Fruit fly (Drosophila melanogaster) whole organism, embryonic: Measurements from ENCODE around the gene Pp1-87B.

Experiments
- Atf-2 ChIP-seq: fragments of 200-800 bp; sonication (Bioruptor generic); optimal IDR thresholded peaks from 2 replicates; lab custom pipeline; 2016; ENCODE audit warnings: missing biosample characterization, missing genetic modification characterization
- BEAF-32 ChIP-seq: fragments of 200-800 bp; sonication (Bioruptor generic); optimal IDR thresholded peaks from 3 replicates; lab custom pipeline; 2017; ENCODE audit warnings: missing biosample characterization, missing genetic modification characterization, mild to moderate bottlenecking, moderate library complexity, missing genetic modification reagents
- Bdp1 ChIP-seq: fragments of 200-800 bp; sonication (Bioruptor generic); optimal IDR thresholded peaks from 3 replicates; lab custom pipeline; 2016; ENCODE audit warnings: missing biosample characterization, missing genetic modification characterization
- Blimp-1 ChIP-seq: fragments of 200-800 bp; sonication (Bioruptor generic); optimal IDR thresholded peaks from 3 replicates; lab custom pipeline; 2018; ENCODE audit warnings: missing biosample characterization, missing genetic modification characterization, mild to moderate bottlenecking, moderate library complexity, missing genetic modification reagents
- BtbVII ChIP-seq: fragments of 200-800 bp; sonication (Bioruptor generic); optimal IDR thresholded peaks from 3 replicates; lab custom pipeline; 2017; ENCODE audit warnings: missing biosample characterization, mild to moderate bottlenecking, missing genetic modification characterization
- CG10267 ChIP-seq: fragments of 200-800 bp; sonication (Bioruptor generic); optimal IDR thresholded peaks from 2 replicates; lab custom pipeline; 2018; ENCODE audit warnings: missing biosample characterization, mild to moderate bottlenecking, missing genetic modification characterization, moderate library complexity
- CG11085 ChIP-seq: fragments of 200-800 bp; sonication (Bioruptor generic); IDR thresholded peaks from 2 replicates; pipeline ENCODE4 v1.3.6; 2022; ENCODE audit warnings: missing biosample characterization, missing genetic modification characterization
- CG15514 ChIP-seq: fragments of 200-800 bp; sonication (Bioruptor generic); optimal IDR thresholded peaks from 3 replicates; lab custom pipeline; 2017; ENCODE audit warnings: missing biosample characterization, missing genetic modification characterization, mild to moderate bottlenecking, moderate library complexity, missing genetic modification reagents
- CG17328 ChIP-seq: fragments of 200-800 bp; sonication (Bioruptor generic); IDR thresholded peaks from 2 replicates; pipeline ENCODE4 v1.3.6; 2022; ENCODE audit warnings: missing biosample characterization, missing genetic modification characterization
- CG17568 ChIP-seq: fragments of 200-800 bp; sonication (Bioruptor generic); optimal IDR thresholded peaks from 2 replicates; lab custom pipeline; 2018; ENCODE audit warnings: missing biosample characterization, mild to moderate bottlenecking, missing genetic modification characterization, moderate library complexity
- CG2678 ChIP-seq: fragments of 200-800 bp; sonication (Bioruptor generic); optimal IDR thresholded peaks from 3 replicates; lab custom pipeline; 2019; ENCODE audit warnings: missing biosample characterization, mild to moderate bottlenecking, missing genetic modification characterization, moderate library complexity
- CG2712 ChIP-seq: fragments of 200-800 bp; optimal IDR thresholded peaks from 3 replicates; lab custom pipeline; 2019; ENCODE audit warnings: missing biosample characterization, mild to moderate bottlenecking, missing genetic modification characterization, moderate library complexity
- CG30020 ChIP-seq: fragments of 200-800 bp; optimal IDR thresholded peaks from 2 replicates; lab custom pipeline; 2019; ENCODE audit warnings: missing biosample characterization, mild to moderate bottlenecking, missing genetic modification characterization, moderate library complexity
- CG31365 ChIP-seq: fragments of 200-800 bp; sonication (Bioruptor generic); optimal IDR thresholded peaks from 2 replicates; lab custom pipeline; 2018; ENCODE audit warnings: missing biosample characterization, mild to moderate bottlenecking, missing genetic modification characterization
- CG4707 ChIP-seq: fragments of 200-800 bp; sonication (Bioruptor generic); optimal IDR thresholded peaks from 2 replicates; lab custom pipeline; 2018; ENCODE audit warnings: missing biosample characterization, mild to moderate bottlenecking, missing genetic modification characterization, moderate library complexity
- CG5953 ChIP-seq: fragments of 200-800 bp; sonication (Bioruptor generic); IDR thresholded peaks from 2 replicates; pipeline ENCODE4 v1.3.6; 2022; ENCODE audit warnings: missing biosample characterization, missing genetic modification characterization
- CG6765 ChIP-seq: fragments of 200-800 bp; sonication (Bioruptor generic); optimal IDR thresholded peaks from 3 replicates; lab custom pipeline; 2017; ENCODE audit warnings: missing biosample characterization, mild to moderate bottlenecking, missing genetic modification characterization
- CG6854 ChIP-seq: fragments of 200-800 bp; sonication (Bioruptor generic); optimal IDR thresholded peaks from 3 replicates; lab custom pipeline; 2017; ENCODE audit warnings: missing biosample characterization, mild to moderate bottlenecking, missing genetic modification characterization
- CG7745 ChIP-seq: fragments of 200-800 bp; sonication (Bioruptor generic); optimal IDR thresholded peaks from 2 replicates; lab custom pipeline; 2018; ENCODE audit warnings: missing biosample characterization, mild to moderate bottlenecking, missing genetic modification characterization, moderate library complexity
- CG7786 ChIP-seq: fragments of 200-800 bp; sonication (Bioruptor generic); optimal IDR thresholded peaks from 2 replicates; lab custom pipeline; 2016; ENCODE audit warnings: missing biosample characterization, missing genetic modification characterization
- CG8478 ChIP-seq: fragments of >200 bp; optimal IDR thresholded peaks from 2 replicates; lab custom pipeline; 2018
- CHES-1-like ChIP-seq: fragments of 200-800 bp; sonication (Bioruptor generic); optimal IDR thresholded peaks from 2 replicates; lab custom pipeline; 2016; ENCODE audit warnings: missing biosample characterization, missing genetic modification characterization
- CTCF ChIP-seq: fragments of 200-800 bp; sonication (Bioruptor generic); optimal IDR thresholded peaks from 2 replicates; lab custom pipeline; 2017; ENCODE audit warnings: missing biosample characterization, mild to moderate bottlenecking, missing genetic modification characterization, moderate library complexity
- Doc2 ChIP-seq: fragments of 200-800 bp; sonication (Bioruptor generic); IDR thresholded peaks from 2 replicates; pipeline ENCODE4 v1.3.6; 2022; ENCODE audit warnings: missing biosample characterization, missing genetic modification characterization
- Dref ChIP-seq: fragments of 200-800 bp; sonication (Bioruptor generic); IDR thresholded peaks from 2 replicates; pipeline ENCODE4 v1.3.6; 2022; ENCODE audit warnings: missing biosample characterization, missing genetic modification characterization
- E2f1 ChIP-seq: fragments of 200-800 bp; sonication (Bioruptor generic); IDR thresholded peaks from 2 replicates; pipeline ENCODE4 v1.3.6; 2022; ENCODE audit warnings: missing biosample characterization, missing genetic modification characterization
- Elba2 ChIP-seq: fragments of 200-800 bp; sonication (Bioruptor generic); optimal IDR thresholded peaks from 3 replicates; lab custom pipeline; 2016; ENCODE audit warnings: missing biosample characterization, missing genetic modification characterization
- Gsc ChIP-seq: fragments of 200-800 bp; sonication (Bioruptor generic); IDR thresholded peaks from 2 replicates; pipeline ENCODE4 v1.3.6; 2022; ENCODE audit warnings: missing biosample characterization, missing genetic modification characterization
- HHEX ChIP-seq: fragments of 200-800 bp; sonication (Bioruptor generic); optimal IDR thresholded peaks from 3 replicates; lab custom pipeline; 2017; ENCODE audit warnings: missing biosample characterization, mild to moderate bottlenecking, missing genetic modification characterization, missing genetic modification reagents
- HLH54F ChIP-seq: fragments of 200-800 bp; sonication (Bioruptor generic); optimal IDR thresholded peaks from 3 replicates; lab custom pipeline; 2016; ENCODE audit warnings: missing biosample characterization, missing genetic modification characterization
- Hr78 ChIP-seq, 2 experiments: fragments of 200-800 bp in 1 of 2; fragments of >200 bp in 1 of 2; sonication (Bioruptor generic) in 1 of 2; optimal IDR thresholded peaks; 2 replicates each; lab custom pipeline; 2017 to 2019; ENCODE audit warnings: missing biosample characterization in 2 of 2, missing genetic modification characterization in 2 of 2, mild to moderate bottlenecking in 1 of 2, moderate library complexity in 1 of 2
- MESR4 ChIP-seq: fragments of 200-800 bp; sonication (Bioruptor generic); optimal IDR thresholded peaks from 2 replicates; lab custom pipeline; 2018; ENCODE audit warnings: missing biosample characterization, mild to moderate bottlenecking, missing genetic modification characterization, moderate library complexity
- Med ChIP-seq: fragments of 200-800 bp; sonication (Bioruptor generic); peaks from one replicate; lab custom pipeline; 2016; ENCODE audit warnings: missing biosample characterization, missing genetic modification characterization, mild to moderate bottlenecking, inconsistent platforms, moderate library complexity
- Ptx1 ChIP-seq: fragments of 200-800 bp; sonication (Bioruptor generic); IDR thresholded peaks from 2 replicates; pipeline ENCODE4 v1.3.6; 2022; ENCODE audit warnings: missing biosample characterization, missing genetic modification characterization
- Spps ChIP-seq: fragments of 200-800 bp; sonication (Bioruptor generic); optimal IDR thresholded peaks from 2 replicates; lab custom pipeline; 2018; ENCODE audit warnings: missing biosample characterization, mild to moderate bottlenecking, missing genetic modification characterization
- Ssrp ChIP-seq: fragments of 200-800 bp; sonication (Bioruptor generic); optimal IDR thresholded peaks from 2 replicates; lab custom pipeline; 2018; ENCODE audit warnings: missing biosample characterization, mild to moderate bottlenecking, missing genetic modification characterization, moderate library complexity
- TFAM ChIP-seq: fragments of 200-800 bp; sonication (Bioruptor generic); optimal IDR thresholded peaks from 2 replicates; lab custom pipeline; 2017; ENCODE audit warnings: missing biosample characterization, missing genetic modification characterization, inconsistent platforms
- cad ChIP-seq: fragments of >200 bp; optimal IDR thresholded peaks from 2 replicates; lab custom pipeline; 2017; ENCODE audit warnings: missing biosample characterization, missing genetic modification characterization
- cato ChIP-seq: fragments of 200-800 bp; sonication (Bioruptor generic); optimal IDR thresholded peaks from 2 replicates; lab custom pipeline; 2016; ENCODE audit warnings: missing biosample characterization, missing genetic modification characterization, borderline replicate concordance
- fd64A ChIP-seq: fragments of 200-800 bp; sonication (Bioruptor generic); optimal IDR thresholded peaks from 3 replicates; lab custom pipeline; 2018; ENCODE audit warnings: missing biosample characterization, mild to moderate bottlenecking, missing genetic modification characterization
- gce ChIP-seq: fragments of 200-800 bp; sonication (Bioruptor generic); IDR thresholded peaks from 3 replicates; pipeline ENCODE4 v1.3.6; 2022; ENCODE audit warnings: missing biosample characterization, missing genetic modification characterization
- grn ChIP-seq: fragments of 200-800 bp; sonication (Bioruptor generic); optimal IDR thresholded peaks from 3 replicates; lab custom pipeline; 2017; ENCODE audit warnings: missing biosample characterization, missing genetic modification characterization
- gsb ChIP-seq: fragments of 200-800 bp; sonication (Bioruptor generic); IDR thresholded peaks from 2 replicates; pipeline ENCODE4 v1.3.6; 2022; ENCODE audit warnings: missing biosample characterization, missing genetic modification characterization
- kni ChIP-seq: fragments of 200-800 bp; sonication (Bioruptor generic); optimal IDR thresholded peaks from 3 replicates; lab custom pipeline; 2017; ENCODE audit warnings: mild to moderate bottlenecking, missing biosample characterization, missing genetic modification reagents, missing genetic modification characterization
- lola ChIP-seq, 3 experiments: fragments of >200 bp in 2 of 3; fragments of 200-800 bp in 1 of 3; sonication (Bioruptor generic) in 1 of 3; optimal IDR thresholded peaks; 2 replicates each; lab custom pipeline; 2017 to 2019; ENCODE audit warnings: missing biosample characterization in 3 of 3, missing genetic modification characterization in 3 of 3, mild to moderate bottlenecking in 1 of 3, moderate library complexity in 1 of 3
- maf-S ChIP-seq: fragments of 200-800 bp; sonication (Bioruptor generic); optimal IDR thresholded peaks from 2 replicates; lab custom pipeline; 2016; ENCODE audit warnings: missing biosample characterization, missing genetic modification characterization
- salm ChIP-seq: fragments of 200-800 bp; sonication (Bioruptor generic); optimal IDR thresholded peaks from 2 replicates; lab custom pipeline; 2018; ENCODE audit warnings: missing biosample characterization, mild to moderate bottlenecking, missing genetic modification characterization
- sd ChIP-seq: fragments of 200-800 bp; sonication (Bioruptor generic); optimal IDR thresholded peaks from 3 replicates; lab custom pipeline; 2018; ENCODE audit warnings: missing biosample characterization, mild to moderate bottlenecking, missing genetic modification characterization, moderate library complexity
- so ChIP-seq: fragments of 200-800 bp; sonication (Bioruptor generic); IDR thresholded peaks from 3 replicates; pipeline ENCODE4 v1.3.6; 2022; ENCODE audit warnings: missing biosample characterization, missing genetic modification characterization
- twi ChIP-seq: fragments of 200-800 bp; optimal IDR thresholded peaks from 2 replicates; lab custom pipeline; 2019; ENCODE audit warnings: missing biosample characterization, mild to moderate bottlenecking, missing genetic modification characterization, moderate library complexity
- zfh2 ChIP-seq: fragments of 200-800 bp; sonication (Bioruptor generic); optimal IDR thresholded peaks from 2 replicates; lab custom pipeline; 2016; ENCODE audit warnings: missing biosample characterization, missing genetic modification characterization

Pp1-87B gene

DNA sequence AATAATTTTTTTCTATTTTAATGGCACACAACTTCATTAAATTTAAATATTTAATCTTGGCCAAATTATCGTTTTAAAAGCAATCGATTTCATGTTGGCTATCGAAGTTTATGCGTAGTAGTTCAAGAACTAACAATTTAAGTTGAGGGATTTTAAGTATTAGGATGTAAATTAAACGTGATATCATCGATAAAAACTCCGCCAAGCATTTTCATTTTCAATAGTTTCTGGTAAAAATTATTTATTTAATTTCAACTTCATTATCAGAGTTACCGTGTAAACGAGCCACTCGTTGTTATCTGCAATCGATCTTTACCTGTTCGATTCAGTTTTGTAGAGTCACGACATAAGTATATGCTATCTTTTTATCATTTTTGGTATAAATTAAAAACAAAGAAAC lies 22.8 kb downstream of the Pp1-87B start (continued):
- TF ChIP-seq CTCF (GFP tag; lab: Kevin White, UChicago): peak; percentile 70
- TF ChIP-seq CG6854 (GFP tag; lab: Kevin White, UChicago): peak; percentile 98
- peak; percentile 94 for TF ChIP-seq TFAM (GFP tag; lab: Kevin White, UChicago)
- peak; percentile 98 for TF ChIP-seq grn (GFP tag; lab: Kevin White, UChicago)
- TF ChIP-seq lola (GFP tag; optimal IDR thresholded peaks at IDR 0.05; lab: Kevin White, UChicago): peak in 1 of 3 experiments; percentile 99
- peak; percentile 73 for TF ChIP-seq MESR4 (GFP tag; lab: Kevin White, UChicago)
- TF ChIP-seq CG30020 (tag; lab: Kevin White, UChicago): peak; percentile 90
- TF ChIP-seq CG2712 (tag; lab: Kevin White, UChicago): peak; percentile 99
- TF ChIP-seq Ssrp: peak; percentile 98
- peak; percentile 99 for TF ChIP-seq CG6765 (GFP tag; lab: Kevin White, UChicago)
- peak; percentile 94 for TF ChIP-seq CG4707 (GFP tag; lab: Kevin White, UChicago)
- peak; percentile 94 for TF ChIP-seq CG5953 (GFP tag; lab: Robert Waterston, UW)
- TF ChIP-seq CG10267: peak; percentile 100
- TF ChIP-seq CG17568 (GFP tag; lab: Kevin White, UChicago): peak; percentile 97
- TF ChIP-seq Gsc: no peak
- peak; percentile 52 for TF ChIP-seq Dref
- peak; percentile 99 for TF ChIP-seq kni (GFP tag; lab: Kevin White, UChicago)
- TF ChIP-seq Blimp-1 (GFP tag; lab: Kevin White, UChicago): peak; percentile 97
- TF ChIP-seq sd (tag; lab: Kevin White, UChicago): peak; percentile 88
- TF ChIP-seq cad (GFP tag; lab: Kevin White, UChicago): no peak
- TF ChIP-seq CG8478: no peak
- peak; percentile 98 for TF ChIP-seq salm
- peak; percentile 90 for TF ChIP-seq CHES-1-like (GFP tag; lab: Kevin White, UChicago)
- TF ChIP-seq maf-S (GFP tag; lab: Kevin White, UChicago): peak; percentile 94
- peak; percentile 97 for TF ChIP-seq gce (GFP tag; lab: Robert Waterston, UW)
- peak; percentile 99 for TF ChIP-seq CG2678 (tag; lab: Kevin White, UChicago)
- TF ChIP-seq CG17328: peak; percentile 98
- peak; percentile 98 for TF ChIP-seq HHEX (GFP tag; lab: Kevin White, UChicago)
- TF ChIP-seq Ptx1 (GFP tag; lab: Robert Waterston, UW): peak; percentile 94
- TF ChIP-seq E2f1 (GFP tag; lab: Robert Waterston, UW): peak; percentile 95
- TF ChIP-seq Bdp1 (GFP tag; lab: Kevin White, UChicago): peak; percentile 86
- peak; percentile 90 for TF ChIP-seq CG31365 (tag; lab: Kevin White, UChicago)
- TF ChIP-seq gsb (GFP tag; lab: Robert Waterston, UW): peak; percentile 92
- peak; percentile 89 for TF ChIP-seq CG7786 (GFP tag; lab: Kevin White, UChicago)
- no peak for TF ChIP-seq Doc2 (GFP tag; lab: Robert Waterston, UW)
- TF ChIP-seq Hr78 (GFP tag; optimal IDR thresholded peaks at IDR 0.05; lab: Kevin White, UChicago): peak in 1 of 2 experiments; percentile 89
- TF ChIP-seq Med (GFP tag; lab: Kevin White, UChicago): peak; percentile 99
- peak; percentile 98 for TF ChIP-seq Spps (tag; lab: Kevin White, UChicago)
- peak; percentile 81 for TF ChIP-seq Elba2 (GFP tag; lab: Kevin White, UChicago)
- TF ChIP-seq BEAF-32 (GFP tag; lab: Kevin White, UChicago): peak; percentile 46
- TF ChIP-seq BtbVII (GFP tag; lab: Kevin White, UChicago): peak; percentile 100
- peak; percentile 90 for TF ChIP-seq Atf-2 (GFP tag; lab: Kevin White, UChicago)
- peak; percentile 97 for TF ChIP-seq twi
- peak; percentile 98 for TF ChIP-seq so
- peak; percentile 95 for TF ChIP-seq CG15514
- peak; percentile 87 for TF ChIP-seq zfh2 (GFP tag; lab: Kevin White, UChicago)
- TF ChIP-seq fd64A (GFP tag; lab: Kevin White, UChicago): peak; percentile 95
- TF ChIP-seq CG11085 (GFP tag; lab: Robert Waterston, UW): peak; percentile 88
- peak; percentile 92 for TF ChIP-seq CG7745
- peak; percentile 94 for TF ChIP-seq cato (GFP tag; lab: Kevin White, UChicago)
- TF ChIP-seq HLH54F (GFP tag; lab: Kevin White, UChicago): peak; percentile 89
